Fruit fly (Drosophila melanogaster) whole organism, prepupa: ENCODE measurements around the gene CG12470.

Source experiments
- Blimp-1 ChIP-seq: fragments of 200-800 bp; sonication (Bioruptor generic); optimal IDR thresholded peaks from 3 replicates; lab custom pipeline; 2017; ENCODE audit warnings: missing biosample characterization, missing genetic modification characterization, mild to moderate bottlenecking, moderate library complexity, missing genetic modification reagents
- CG10631 ChIP-seq: fragments of 200-800 bp; sonication (Bioruptor generic); optimal IDR thresholded peaks from 2 replicates; lab custom pipeline; 2016; ENCODE audit warnings: missing biosample characterization, missing genetic modification characterization
- CG11294 ChIP-seq: fragments of 200-800 bp; sonication (Bioruptor generic); IDR thresholded peaks from 2 replicates; pipeline ENCODE4 v1.3.6; 2022; ENCODE audit warnings: missing biosample characterization, missing genetic modification characterization
- CG11762 ChIP-seq: fragments of 200-800 bp; sonication (Bioruptor generic); optimal IDR thresholded peaks from 3 replicates; lab custom pipeline; 2016; ENCODE audit warnings: missing biosample characterization, missing genetic modification characterization; ENCODE audit not compliant: insufficient read depth
- CG11902 ChIP-seq: fragments of 200-800 bp; sonication (Bioruptor generic); optimal IDR thresholded peaks from 3 replicates; lab custom pipeline; 2016; ENCODE audit warnings: missing biosample characterization, missing genetic modification characterization
- CG15336 ChIP-seq: fragments of 200-800 bp; sonication (Bioruptor generic); IDR thresholded peaks from 2 replicates; pipeline ENCODE4 v1.3.6; 2022; ENCODE audit warnings: missing biosample characterization, missing genetic modification characterization
- CG1621 ChIP-seq: fragments of 200-800 bp; sonication (Bioruptor generic); optimal IDR thresholded peaks from 3 replicates; lab custom pipeline; 2018; ENCODE audit warnings: missing biosample characterization, mild to moderate bottlenecking, missing genetic modification characterization
- CG16779 ChIP-seq: fragments of 200-800 bp; sonication (Bioruptor generic); optimal IDR thresholded peaks from 3 replicates; lab custom pipeline; 2017; ENCODE audit warnings: missing biosample characterization, mild to moderate bottlenecking, missing genetic modification characterization
- CG3032 ChIP-seq: fragments of 200-800 bp; optimal IDR thresholded peaks from 2 replicates; lab custom pipeline; 2019; ENCODE audit warnings: missing biosample characterization, mild to moderate bottlenecking, missing genetic modification characterization, moderate library complexity
- CG31627 ChIP-seq: fragments of 200-800 bp; sonication (Bioruptor generic); optimal IDR thresholded peaks from 3 replicates; lab custom pipeline; 2016; ENCODE audit warnings: missing biosample characterization, missing genetic modification characterization
- CG32006 ChIP-seq: fragments of 200-800 bp; sonication (Bioruptor generic); optimal IDR thresholded peaks from 3 replicates; lab custom pipeline; 2017; ENCODE audit warnings: missing biosample characterization, mild to moderate bottlenecking, missing genetic modification characterization
- CG34406 ChIP-seq: fragments of 200-800 bp; sonication (Bioruptor generic); optimal IDR thresholded peaks from 3 replicates; lab custom pipeline; 2016; ENCODE audit warnings: missing biosample characterization, missing genetic modification characterization
- CG3919 ChIP-seq: fragments of 200-800 bp; sonication (Bioruptor generic); optimal IDR thresholded peaks from 3 replicates; lab custom pipeline; 2016; ENCODE audit warnings: missing biosample characterization, missing genetic modification characterization
- CG6163 ChIP-seq: fragments of 200-800 bp; sonication (Bioruptor generic); IDR thresholded peaks from 3 replicates; pipeline ENCODE4 v1.3.6; 2022; ENCODE audit warnings: missing biosample characterization, missing genetic modification characterization
- CG6276 ChIP-seq: fragments of 200-800 bp; sonication (Bioruptor generic); optimal IDR thresholded peaks from 2 replicates; lab custom pipeline; 2017; ENCODE audit warnings: missing biosample characterization, mild to moderate bottlenecking, missing genetic modification characterization
- CG6792 ChIP-seq: fragments of 200-800 bp; sonication (Bioruptor generic); optimal IDR thresholded peaks from 3 replicates; lab custom pipeline; 2016; ENCODE audit warnings: missing biosample characterization, missing genetic modification characterization
- CG6808 ChIP-seq: fragments of 200-800 bp; sonication (Bioruptor generic); optimal IDR thresholded peaks from 3 replicates; lab custom pipeline; 2017; ENCODE audit warnings: missing biosample characterization, missing genetic modification characterization, mild to moderate bottlenecking, moderate library complexity, missing genetic modification reagents
- CG6854 ChIP-seq: fragments of 200-800 bp; sonication (Bioruptor generic); optimal IDR thresholded peaks from 2 replicates; lab custom pipeline; 2017; ENCODE audit warnings: missing biosample characterization, mild to moderate bottlenecking, missing genetic modification characterization
- CG7368 ChIP-seq: fragments of 200-800 bp; sonication (Bioruptor generic); optimal IDR thresholded peaks from 3 replicates; lab custom pipeline; 2016; ENCODE audit warnings: missing biosample characterization, missing genetic modification characterization
- CG8119 ChIP-seq: fragments of 200-800 bp; sonication (Bioruptor generic); IDR thresholded peaks from 3 replicates; pipeline ENCODE4 v1.3.6; 2022; ENCODE audit warnings: missing biosample characterization, missing genetic modification characterization
- CG8319 ChIP-seq: fragments of 200-800 bp; sonication (Bioruptor generic); optimal IDR thresholded peaks from 3 replicates; lab custom pipeline; 2016; ENCODE audit warnings: missing biosample characterization, missing genetic modification characterization
- CG8632 ChIP-seq: fragments of 200-800 bp; sonication (Bioruptor generic); optimal IDR thresholded peaks from 3 replicates; lab custom pipeline; 2016; ENCODE audit warnings: missing biosample characterization, missing genetic modification characterization
- CG9139 ChIP-seq: fragments of 200-800 bp; sonication (Bioruptor generic); optimal IDR thresholded peaks from 3 replicates; lab custom pipeline; 2017; ENCODE audit warnings: missing biosample characterization, mild to moderate bottlenecking, missing genetic modification characterization
- Eip75B ChIP-seq: fragments of 200-800 bp; sonication (Bioruptor generic); optimal IDR thresholded peaks from 3 replicates; lab custom pipeline; 2016; ENCODE audit warnings: missing biosample characterization, missing genetic modification characterization
- Ets21C ChIP-seq: fragments of 200-800 bp; sonication (Bioruptor generic); optimal IDR thresholded peaks from 3 replicates; lab custom pipeline; 2016; ENCODE audit warnings: missing biosample characterization, missing genetic modification characterization
- Ets96B ChIP-seq: fragments of 200-800 bp; optimal IDR thresholded peaks from 2 replicates; lab custom pipeline; 2019; ENCODE audit warnings: missing biosample characterization, mild to moderate bottlenecking, missing genetic modification characterization, moderate library complexity
- Gug ChIP-seq: fragments of 200-800 bp; sonication (Bioruptor generic); IDR thresholded peaks from 2 replicates; pipeline ENCODE4 v1.3.6; 2022; ENCODE audit warnings: missing biosample characterization, missing genetic modification characterization
- Hr38 ChIP-seq: sonication (Bioruptor generic); optimal IDR thresholded peaks from 2 replicates; lab custom pipeline; 2016; ENCODE audit warnings: missing biosample characterization, missing genetic modification characterization
- Hr39 ChIP-seq: fragments of 200-800 bp; sonication (Bioruptor generic); optimal IDR thresholded peaks from 2 replicates; lab custom pipeline; 2016; ENCODE audit warnings: missing biosample characterization, missing genetic modification characterization
- Hr4 ChIP-seq: fragments of 200-800 bp; sonication (Bioruptor generic); optimal IDR thresholded peaks from 3 replicates; lab custom pipeline; 2016; ENCODE audit warnings: missing biosample characterization, missing genetic modification characterization
- Lpt ChIP-seq: fragments of 200-800 bp; sonication (Bioruptor generic); optimal IDR thresholded peaks from 3 replicates; lab custom pipeline; 2016; ENCODE audit warnings: missing biosample characterization, missing genetic modification characterization
- Met ChIP-seq: fragments of 200-800 bp; sonication (Bioruptor generic); optimal IDR thresholded peaks from 3 replicates; lab custom pipeline; 2016; ENCODE audit warnings: missing biosample characterization, missing genetic modification characterization
- OdsH ChIP-seq: fragments of 200-800 bp; sonication (Bioruptor generic); optimal IDR thresholded peaks from 3 replicates; lab custom pipeline; 2016; ENCODE audit warnings: missing biosample characterization, missing genetic modification characterization
- Smox ChIP-seq: fragments of 200-800 bp; sonication (Bioruptor generic); optimal IDR thresholded peaks from 3 replicates; lab custom pipeline; 2016; ENCODE audit warnings: missing biosample characterization, missing genetic modification characterization
- Sox102F ChIP-seq: fragments of 200-800 bp; sonication (Bioruptor generic); optimal IDR thresholded peaks from 2 replicates; lab custom pipeline; 2016; ENCODE audit warnings: missing biosample characterization, mild to moderate bottlenecking, missing genetic modification characterization
- Sox14 ChIP-seq: fragments of 200-800 bp; sonication (Bioruptor generic); optimal IDR thresholded peaks from 3 replicates; lab custom pipeline; 2016; ENCODE audit warnings: missing biosample characterization, missing genetic modification characterization
- Sox15 ChIP-seq: fragments of 200-800 bp; sonication (Bioruptor generic); optimal IDR thresholded peaks from 3 replicates; lab custom pipeline; 2016; ENCODE audit warnings: missing biosample characterization, missing genetic modification characterization
- achi ChIP-seq: fragments of 200-800 bp; sonication (Bioruptor generic); optimal IDR thresholded peaks from 3 replicates; lab custom pipeline; 2016; ENCODE audit warnings: missing biosample characterization, missing genetic modification characterization
- acj6 ChIP-seq: fragments of 200-800 bp; sonication (Bioruptor generic); optimal IDR thresholded peaks from 3 replicates; lab custom pipeline; 2016; ENCODE audit warnings: missing biosample characterization, missing genetic modification characterization
- cyc ChIP-seq: fragments of 200-800 bp; sonication (Bioruptor generic); optimal IDR thresholded peaks from 3 replicates; lab custom pipeline; 2016; ENCODE audit warnings: missing biosample characterization, missing genetic modification characterization
- dac ChIP-seq: fragments of 200-800 bp; sonication (Bioruptor generic); optimal IDR thresholded peaks from 2 replicates; lab custom pipeline; 2017; ENCODE audit warnings: missing biosample characterization, mild to moderate bottlenecking, missing genetic modification characterization
- dsx ChIP-seq: fragments of 200-800 bp; optimal IDR thresholded peaks from 3 replicates; lab custom pipeline; 2019; ENCODE audit warnings: missing biosample characterization, mild to moderate bottlenecking, missing genetic modification characterization, moderate library complexity; ENCODE audit not compliant: poor library complexity, severe bottlenecking
- eg ChIP-seq: fragments of 200-800 bp; sonication (Bioruptor generic); IDR thresholded peaks from 3 replicates; pipeline ENCODE4 v1.3.6; 2022; ENCODE audit warnings: missing biosample characterization, missing genetic modification characterization
- esn ChIP-seq: fragments of 200-800 bp; sonication (Bioruptor generic); optimal IDR thresholded peaks from 2 replicates; lab custom pipeline; 2016; ENCODE audit warnings: missing biosample characterization, mild to moderate bottlenecking, missing genetic modification characterization, moderate library complexity
- fd85E ChIP-seq: fragments of 200-800 bp; sonication (Bioruptor generic); optimal IDR thresholded peaks from 3 replicates; lab custom pipeline; 2016; ENCODE audit warnings: missing biosample characterization, missing genetic modification characterization
- fkh ChIP-seq: fragments of 200-800 bp; sonication (Bioruptor generic); optimal IDR thresholded peaks from 3 replicates; lab custom pipeline; 2017; ENCODE audit warnings: missing biosample characterization, mild to moderate bottlenecking, missing genetic modification characterization, moderate library complexity
- lz ChIP-seq: fragments of 200-800 bp; sonication (Bioruptor generic); optimal IDR thresholded peaks from 3 replicates; lab custom pipeline; 2016; ENCODE audit warnings: missing biosample characterization, missing genetic modification characterization
- net ChIP-seq: fragments of 200-800 bp; sonication (Bioruptor generic); optimal IDR thresholded peaks from 3 replicates; lab custom pipeline; 2016; ENCODE audit warnings: missing biosample characterization, missing genetic modification characterization
- salr ChIP-seq, 2 experiments: fragments of 200-800 bp; sonication (Bioruptor generic); optimal IDR thresholded peaks; 3 replicates each; lab custom pipeline; 2016 to 2018; ENCODE audit warnings: missing biosample characterization in 2 of 2, missing genetic modification characterization in 2 of 2, mild to moderate bottlenecking in 1 of 2
- spab ChIP-seq: fragments of 200-800 bp; sonication (Bioruptor generic); optimal IDR thresholded peaks from 2 replicates; lab custom pipeline; 2017; ENCODE audit warnings: missing biosample characterization, mild to moderate bottlenecking, missing genetic modification characterization, missing genetic modification reagents
- svp ChIP-seq: fragments of 200-800 bp; sonication (Bioruptor generic); peaks from one replicate; lab custom pipeline; 2016; ENCODE audit warnings: missing biosample characterization, missing genetic modification characterization
- topi ChIP-seq: fragments of 200-800 bp; sonication (Bioruptor generic); optimal IDR thresholded peaks from 3 replicates; lab custom pipeline; 2016; ENCODE audit warnings: missing biosample characterization, missing genetic modification characterization
- vri ChIP-seq: fragments of 200-800 bp; sonication (Bioruptor generic); optimal IDR thresholded peaks from 3 replicates; lab custom pipeline; 2016; ENCODE audit warnings: missing biosample characterization, mild to moderate bottlenecking, missing genetic modification characterization

Gene CG12470

dm6 chrX:353929-354515 lies 46.5 kb downstream of the CG12470 start:
- TF ChIP-seq CG6276 (no peak), CG15336 (GFP tag; lab: Robert Waterston, UW) (no peak), fkh (no peak), spab (GFP tag; lab: Kevin White, UChicago) (no peak), dac (GFP tag; lab: Kevin White, UChicago) (no peak), vri (GFP tag; lab: Kevin White, UChicago) (no peak), Sox102F (GFP tag; lab: Kevin White, UChicago) (no peak), Hr4 (GFP tag; lab: Kevin White, UChicago) (peak; percentile 63), OdsH (GFP tag; lab: Kevin White, UChicago) (no peak), esn (peak; percentile 11), CG11902 (GFP tag; lab: Kevin White, UChicago) (no peak), Hr38 (no peak), lz (GFP tag; lab: Kevin White, UChicago) (no peak), CG8319 (GFP tag; lab: Kevin White, UChicago) (no peak), topi (GFP tag; lab: Kevin White, UChicago) (no peak), achi (GFP tag; lab: Kevin White, UChicago) (no peak), dsx (GFP tag; lab: Kevin White, UChicago) (no peak), CG6808 (GFP tag; lab: Kevin White, UChicago) (no peak), CG3919 (GFP tag; lab: Kevin White, UChicago) (no peak), CG6792 (GFP tag; lab: Kevin White, UChicago) (no peak), Hr39 (no peak), CG8119 (peak; percentile 49; the same call in 1 of the 3 replicates), Met (GFP tag; lab: Kevin White, UChicago) (no peak), Blimp-1 (GFP tag; lab: Kevin White, UChicago) (no peak), CG32006 (peak; percentile 18), eg (GFP tag; lab: Robert Waterston, UW) (peak; percentile 57; the same call in 2 of the 3 replicates), CG1621 (tag; lab: Kevin White, UChicago) (no peak), Eip75B (GFP tag; lab: Kevin White, UChicago) (no peak), Sox14 (GFP tag; lab: Kevin White, UChicago) (no peak), fd85E (GFP tag; lab: Kevin White, UChicago) (no peak), Lpt (GFP tag; lab: Kevin White, UChicago) (no peak), Ets96B (tag; lab: Kevin White, UChicago) (no peak), CG7368 (GFP tag; lab: Kevin White, UChicago) (no peak), CG34406 (GFP tag; lab: Kevin White, UChicago) (no peak), Ets21C (GFP tag; lab: Kevin White, UChicago) (no peak), Gug (no peak), CG9139 (GFP tag; lab: Kevin White, UChicago) (no peak), CG10631 (no peak), CG16779 (tag; lab: Kevin White, UChicago) (no peak), CG11762 (GFP tag; lab: Kevin White, UChicago) (no peak), Sox15 (GFP tag; lab: Kevin White, UChicago) (no peak), net (GFP tag; lab: Kevin White, UChicago) (no peak), CG6854 (GFP tag; lab: Kevin White, UChicago) (no peak), CG6163 (GFP tag; lab: Robert Waterston, UW) (no peak), CG11294 (GFP tag; lab: Robert Waterston, UW) (peak; percentile 23; the same call in 1 of the 2 replicates), salr (GFP tag; optimal IDR thresholded peaks at IDR 0.05; lab: Kevin White, UChicago) (no peak), CG8632 (GFP tag; lab: Kevin White, UChicago) (no peak), CG3032 (tag; lab: Kevin White, UChicago) (no peak), cyc (GFP tag; lab: Kevin White, UChicago) (no peak), svp (GFP tag; lab: Kevin White, UChicago) (no peak), acj6 (GFP tag; lab: Kevin White, UChicago) (no peak), CG31627 (GFP tag; lab: Kevin White, UChicago) (no peak), Smox (GFP tag; lab: Kevin White, UChicago) (no peak)
